Worm (Caenorhabditis elegans): ENCODE results near the gene samp-1.

DNA sequence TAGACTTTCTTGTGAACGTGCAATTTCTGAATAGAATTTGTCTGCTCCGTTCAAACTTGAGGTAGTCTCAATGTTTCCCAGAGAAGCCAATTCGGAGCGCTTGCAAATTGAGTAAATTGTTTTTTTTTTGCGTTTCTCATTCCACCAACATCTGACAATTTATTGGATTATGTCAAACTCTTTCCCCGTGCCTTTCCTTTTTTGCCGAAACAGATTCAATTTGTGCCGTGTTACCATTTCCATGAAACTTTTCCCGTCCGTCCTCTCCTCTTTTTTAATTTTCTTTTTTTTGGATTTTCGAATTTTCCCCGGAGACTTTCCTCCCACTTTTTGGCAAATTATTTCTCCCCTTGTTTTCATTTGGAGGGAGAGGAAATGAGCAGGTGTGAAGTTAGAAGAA is 50.8 kb downstream of the samp-1 start:
- no peak for TF ChIP-seq nhr-120 (GFP tag; IDR thresholded peaks at IDR 0.05)
- no peak for TF ChIP-seq dpl-1 (GFP tag; optimal IDR thresholded peaks at IDR 0.05)
- no peak for TF ChIP-seq Y67H2A.10 (GFP tag; conservative IDR thresholded peaks at IDR 0.05)
- no peak for TF ChIP-seq B0035.1 (tag; optimal IDR thresholded peaks at IDR 0.05)
- TF ChIP-seq mxl-1 (tag; optimal IDR thresholded peaks at IDR 0.05) = no peak
- no peak for TF ChIP-seq egl-18 (GFP tag; IDR thresholded peaks at IDR 0.05)
- no peak for TF ChIP-seq unc-62 (GFP tag; optimal IDR thresholded peaks at IDR 0.05)
- TF ChIP-seq ama-1 (optimal IDR thresholded peaks at IDR 0.05) = no peak
- no peak for TF ChIP-seq ama-1 (GFP tag; optimal IDR thresholded peaks at IDR 0.05)

All from whole organism, young adult.